Worm (Caenorhabditis elegans): ENCODE measurements around the gene F53E4.2.
"Not testable (repeated sequence)": the region's sequence is repeated elsewhere in the genome, so short reads cannot be mapped to it uniquely, and the experiment has no call there.

F53E4.2 gene

DNA sequence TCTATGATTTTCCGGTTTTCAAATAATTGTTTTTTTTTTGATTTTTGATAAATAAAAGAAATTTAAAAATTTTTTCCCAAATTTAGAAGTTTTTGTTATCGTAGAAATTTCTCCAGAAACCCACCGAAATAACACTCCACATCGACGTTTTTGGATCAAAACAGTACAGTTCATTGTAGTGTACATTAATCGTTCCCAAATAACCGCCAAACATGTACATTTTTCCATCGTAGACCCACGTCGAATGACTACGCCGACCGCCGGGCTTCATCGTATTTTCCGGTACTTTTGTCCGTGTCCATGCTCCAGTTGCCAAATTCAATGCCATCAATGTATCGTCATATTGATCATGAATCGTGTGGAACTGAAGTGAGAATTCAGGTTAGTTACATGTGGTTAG lies at the start of gene F53E4.2:
F53E4.2 (plus strand) TSS at position 301 of the 400 bp plus-strand sequence.
- no peak for TF ChIP-seq him-1 (tag; optimal IDR thresholded peaks at IDR 0.05)

DNA sequence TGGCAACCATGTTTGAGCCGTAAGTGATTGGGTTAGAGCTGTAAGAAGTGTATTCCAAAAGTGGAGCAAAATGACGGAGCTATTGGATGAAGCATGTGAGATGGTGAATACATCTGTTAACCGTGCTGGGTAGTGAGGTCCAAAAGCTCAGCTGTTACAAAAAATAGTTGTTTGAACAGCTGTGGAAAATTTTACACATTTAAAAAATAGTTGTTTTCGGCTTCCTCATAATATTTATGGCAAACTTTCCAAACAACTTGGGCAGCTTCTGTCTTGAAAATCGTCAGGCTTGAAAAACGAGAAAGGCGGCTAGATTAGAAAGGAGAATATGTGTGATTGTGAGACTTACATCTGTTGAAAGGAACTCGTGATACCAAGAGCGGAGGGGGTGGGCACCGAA lies 49.2 kb upstream of the F53E4.2 start, which contains the start of gene fbxa-154:
fbxa-154 (minus strand) TSS at position 101 of the 400 bp plus-strand sequence.
- TF ChIP-seq him-1 (tag; optimal IDR thresholded peaks at IDR 0.05) = no peak
- TF ChIP-seq dao-5 (tag; optimal IDR thresholded peaks at IDR 0.05) = no peak
- TF ChIP-seq W03F9.2 (tag; optimal IDR thresholded peaks at IDR 0.05) = no peak

DNA sequence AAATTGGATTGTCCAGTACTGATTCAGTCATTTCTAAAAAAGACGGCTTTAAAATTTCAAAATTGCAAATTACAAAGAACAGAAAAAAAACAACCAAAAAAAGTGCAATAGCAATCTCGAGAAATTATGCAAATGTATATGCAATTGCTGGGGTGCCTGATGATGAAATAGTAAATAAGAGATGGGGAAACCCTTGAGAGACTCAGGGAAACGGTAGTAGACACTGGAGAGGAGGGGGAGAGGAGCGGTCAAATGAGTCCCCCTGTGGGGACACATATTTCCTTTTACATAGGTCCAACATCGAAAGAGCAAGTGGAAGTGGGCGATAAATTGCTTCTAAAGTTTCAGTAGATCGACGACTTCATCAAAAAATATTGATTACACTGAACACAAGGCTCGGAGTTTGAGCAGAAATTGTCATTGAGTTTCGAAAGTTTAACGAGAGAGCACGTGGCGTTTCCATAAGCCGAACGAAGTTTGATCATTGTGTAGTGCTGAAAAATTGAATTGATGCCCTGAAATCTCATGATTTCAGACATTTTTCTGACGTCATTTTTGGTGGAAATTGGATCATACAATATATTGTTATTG lies 43.8 kb upstream of the F53E4.2 start, which contains the start of the genes fbxa-153 and str-12:
fbxa-153 (minus strand) TSS at position 35 of the 591 bp plus-strand sequence.
str-12 (plus strand) TSS at position 541 of the 591 bp plus-strand sequence.
- no peak for TF ChIP-seq dao-5 (tag; optimal IDR thresholded peaks at IDR 0.05)
- no peak for TF ChIP-seq W03F9.2 (tag; optimal IDR thresholded peaks at IDR 0.05)
- no peak for TF ChIP-seq him-1 (tag; optimal IDR thresholded peaks at IDR 0.05)

DNA sequence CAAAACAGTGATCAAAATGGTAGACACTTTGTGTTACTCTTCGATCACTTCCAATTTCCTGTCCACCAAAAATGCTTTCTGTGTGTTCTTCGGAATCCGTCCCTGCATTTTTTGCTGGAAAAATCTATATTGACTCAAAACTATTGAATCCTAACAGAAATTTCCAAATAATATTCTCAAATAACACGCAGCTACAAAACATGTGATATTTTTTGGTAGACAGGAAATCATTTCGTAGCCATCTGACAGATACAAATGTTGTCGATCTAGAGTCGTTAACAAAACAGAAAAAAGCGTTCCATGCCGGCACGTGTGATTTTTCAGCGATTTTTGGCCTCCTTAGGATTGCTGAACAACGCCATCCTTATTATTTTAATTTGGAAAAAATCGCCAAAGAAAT lies 41.3 kb upstream of the F53E4.2 start, which contains the start of gene str-263:
str-263 (plus strand) TSS at position 301 of the 400 bp plus-strand sequence.
- TF ChIP-seq dao-5 (tag; optimal IDR thresholded peaks at IDR 0.05) (no peak), W03F9.2 (tag; optimal IDR thresholded peaks at IDR 0.05) (no peak), him-1 (tag; optimal IDR thresholded peaks at IDR 0.05) (no peak)

DNA sequence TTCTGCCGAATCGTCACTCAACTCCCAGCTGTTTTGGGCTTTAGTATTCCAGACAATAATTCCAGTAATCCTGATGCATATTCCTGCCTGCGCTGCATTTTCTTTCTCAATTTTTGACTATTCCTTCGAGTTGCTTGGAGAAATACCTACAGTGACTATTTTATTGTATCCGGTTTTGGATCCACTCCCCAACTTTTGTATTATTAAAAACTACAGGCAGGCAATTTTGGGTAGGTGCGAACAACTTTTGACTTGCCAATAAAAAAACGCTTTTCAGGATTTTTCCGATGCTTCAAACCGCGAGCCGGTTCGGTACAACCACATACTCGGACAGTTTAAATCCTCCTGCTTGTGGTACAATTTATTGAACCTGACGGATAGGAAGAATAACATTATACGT lies 39.7 kb upstream of the F53E4.2 start:
- TF ChIP-seq dao-5 (tag; optimal IDR thresholded peaks at IDR 0.05) (no peak), W03F9.2 (tag; optimal IDR thresholded peaks at IDR 0.05) (no peak), him-1 (tag; optimal IDR thresholded peaks at IDR 0.05) (no peak)

DNA sequence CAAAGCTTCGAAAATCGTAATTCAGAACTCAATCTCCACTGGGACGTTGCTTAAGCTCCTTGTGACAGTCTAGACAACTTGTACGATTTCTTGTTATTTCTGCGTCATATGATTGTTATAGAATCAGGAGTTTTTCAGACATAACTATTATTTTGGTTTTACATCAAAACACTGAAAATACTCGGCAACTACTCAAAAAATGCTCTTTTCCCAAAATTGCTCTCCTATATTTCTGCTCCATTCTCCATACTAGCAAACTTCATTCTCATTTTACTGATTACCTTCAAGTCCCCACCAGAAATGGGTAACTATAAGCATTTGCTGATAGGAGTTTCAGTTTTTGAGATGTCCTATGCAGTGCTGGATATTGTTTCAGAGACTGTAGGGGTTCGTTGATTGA lies 32.7 kb upstream of the F53E4.2 start, which contains the start of gene C55A1.1:
C55A1.1 (plus strand) TSS at position 301 of the 400 bp plus-strand sequence.
- TF ChIP-seq him-1 (tag; optimal IDR thresholded peaks at IDR 0.05) (no peak), dao-5 (tag; optimal IDR thresholded peaks at IDR 0.05) (no peak), W03F9.2 (tag; optimal IDR thresholded peaks at IDR 0.05) (no peak)

DNA sequence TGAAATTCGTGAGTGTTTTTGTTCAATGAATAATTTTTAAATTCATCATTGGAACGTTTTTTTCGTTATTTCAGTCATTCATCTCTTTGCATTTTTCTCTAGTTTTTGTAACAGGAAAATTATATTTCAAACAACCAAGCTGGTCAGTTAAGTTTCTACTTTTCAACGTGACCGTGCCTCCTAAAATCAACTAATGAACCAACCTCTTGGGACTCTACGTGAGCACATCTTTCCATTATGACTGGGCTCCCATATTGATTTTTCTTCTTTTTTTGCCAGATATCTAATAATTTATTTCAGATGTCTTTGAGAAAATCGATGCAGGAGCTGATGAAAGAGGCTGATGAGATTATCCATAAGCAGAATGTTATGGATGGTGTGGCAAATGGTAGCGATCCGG lies 28.7 kb upstream of the F53E4.2 start, which contains the start of gene C55A1.11:
C55A1.11 (plus strand) TSS at position 301 of the 400 bp plus-strand sequence.
- TF ChIP-seq him-1 (tag; optimal IDR thresholded peaks at IDR 0.05) (no peak), dao-5 (tag; optimal IDR thresholded peaks at IDR 0.05) (no peak), W03F9.2 (tag; optimal IDR thresholded peaks at IDR 0.05) (no peak)

DNA sequence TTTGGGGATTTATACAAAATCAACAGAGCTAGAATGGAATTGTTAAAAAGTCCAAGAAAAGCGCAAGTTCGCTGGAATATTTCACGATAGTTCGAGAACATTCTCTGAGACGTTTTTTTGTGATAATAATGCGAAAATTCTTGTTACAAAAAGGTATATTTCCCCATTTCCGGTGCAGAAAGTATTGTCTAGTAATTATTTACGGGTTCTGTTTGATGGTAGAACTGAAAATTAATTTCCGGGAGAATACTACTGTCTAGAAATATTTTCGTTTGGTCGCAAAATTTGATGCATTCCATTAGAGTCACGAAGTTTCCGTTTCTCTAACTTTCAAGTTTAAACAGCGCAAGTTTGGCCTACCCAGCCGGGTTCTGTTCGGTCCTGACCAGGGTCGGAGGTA lies 24.7 kb upstream of the F53E4.2 start, which contains the start of gene str-248:
str-248 (minus strand) TSS at position 101 of the 400 bp plus-strand sequence.
- TF ChIP-seq W03F9.2 (tag; optimal IDR thresholded peaks at IDR 0.05) (no peak), dao-5 (tag; optimal IDR thresholded peaks at IDR 0.05) (no peak), him-1 (tag; optimal IDR thresholded peaks at IDR 0.05) (no peak)

DNA sequence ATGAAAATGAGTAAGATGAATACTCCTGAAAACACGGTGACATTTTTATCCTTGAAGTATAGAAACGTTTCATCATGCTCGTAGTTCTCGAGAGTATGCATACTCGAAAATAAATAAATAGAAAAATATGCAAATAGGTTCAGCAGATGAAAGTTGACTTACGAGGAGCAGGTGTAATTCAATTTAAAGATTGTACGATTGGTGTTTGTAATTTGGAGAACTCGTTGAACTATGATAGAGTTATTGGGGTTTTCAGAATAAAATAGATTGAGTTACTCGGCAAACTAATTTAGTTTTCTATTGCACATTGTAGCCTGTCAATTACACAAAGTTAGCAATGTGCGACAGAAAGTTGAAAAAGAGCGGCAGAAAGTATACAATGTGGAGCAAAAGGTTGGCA lies 15.4 kb upstream of the F53E4.2 start, which contains the start of gene srz-44:
srz-44 (minus strand) TSS at position 101 of the 400 bp plus-strand sequence.
- TF ChIP-seq W03F9.2 (tag; optimal IDR thresholded peaks at IDR 0.05) (no peak), dao-5 (tag; optimal IDR thresholded peaks at IDR 0.05) (no peak), him-1 (tag; optimal IDR thresholded peaks at IDR 0.05) (no peak)

DNA sequence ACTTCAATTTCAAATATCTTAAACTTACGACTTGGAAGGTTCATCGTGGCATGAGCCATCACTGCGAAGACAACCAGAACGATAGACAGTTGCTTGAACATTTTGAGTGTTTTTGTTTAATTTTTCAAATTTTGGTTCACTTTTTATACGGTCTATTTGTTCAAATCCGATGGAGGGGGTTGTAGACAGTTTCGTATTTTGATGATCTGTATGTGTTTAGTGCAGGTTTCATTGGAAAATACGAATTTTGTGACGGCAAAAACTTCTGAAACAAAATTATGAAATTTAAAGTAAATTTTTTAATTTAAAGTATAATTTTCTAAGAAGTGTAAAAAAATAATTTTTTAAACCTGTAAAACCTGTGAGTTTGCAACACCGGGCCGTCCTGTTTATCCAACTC lies 11.0 kb upstream of the F53E4.2 start, which contains the start of gene C55A1.4:
C55A1.4 (minus strand) TSS at position 101 of the 400 bp plus-strand sequence.
- not testable (repeated sequence) for TF ChIP-seq dao-5, him-1, W03F9.2 (tag; optimal IDR thresholded peaks at IDR 0.05)

DNA sequence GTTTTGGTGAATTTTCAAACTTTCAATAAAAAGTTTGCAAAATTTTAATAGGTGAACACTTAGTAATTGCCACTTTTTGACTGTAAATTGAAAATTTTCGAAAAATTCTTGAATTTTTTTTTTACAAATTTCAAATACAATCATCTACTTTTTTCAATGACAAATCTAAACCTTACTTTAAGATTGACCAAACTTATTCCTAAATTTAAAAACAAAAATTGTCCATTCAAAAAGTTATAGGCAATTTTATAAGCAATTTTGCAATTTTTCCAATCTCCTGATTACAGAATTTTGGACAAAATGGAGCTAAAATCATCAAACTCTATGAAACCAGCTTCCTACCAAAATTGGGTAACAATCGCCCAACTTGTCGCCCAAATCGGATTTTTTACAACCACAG lies 9.6 kb upstream of the F53E4.2 start, which contains the start of gene str-23:
str-23 (plus strand) TSS at position 301 of the 400 bp plus-strand sequence.
- TF ChIP-seq W03F9.2 (tag; optimal IDR thresholded peaks at IDR 0.05) (no peak), him-1 (tag; optimal IDR thresholded peaks at IDR 0.05) (no peak), dao-5 (tag; optimal IDR thresholded peaks at IDR 0.05) (no peak)

DNA sequence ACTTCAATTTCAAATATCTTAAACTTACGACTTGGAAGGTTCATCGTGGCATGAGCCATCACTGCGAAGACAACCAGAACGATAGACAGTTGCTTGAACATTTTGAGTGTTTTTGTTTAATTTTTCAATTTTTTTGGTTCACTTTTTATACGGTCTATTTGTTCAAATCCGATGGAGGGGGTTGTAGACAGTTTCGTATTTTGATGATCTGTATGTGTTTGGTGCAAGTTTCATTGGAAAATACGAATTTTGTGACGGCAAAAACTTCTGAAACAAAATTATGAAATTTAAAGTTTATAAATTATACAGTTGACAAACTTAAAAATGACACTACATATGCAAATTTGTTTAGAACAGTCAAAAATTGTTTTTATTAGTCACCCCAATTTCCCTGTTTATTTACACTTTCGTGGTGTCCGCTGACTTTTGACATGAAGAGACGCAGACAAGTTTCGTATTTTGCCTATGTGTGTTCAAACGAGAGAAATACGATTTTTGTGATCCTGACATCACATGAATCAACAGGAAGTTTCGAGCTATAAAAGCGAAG lies 6.6 kb upstream of the F53E4.2 start, which contains the start of the genes C55A1.7 and C55A1.6:
C55A1.7 (minus strand) TSS at position 101 of the 550 bp plus-strand sequence.
C55A1.6 (plus strand) TSS at position 500 of the 550 bp plus-strand sequence.
- not testable (repeated sequence) for TF ChIP-seq dao-5, W03F9.2, him-1 (tag; optimal IDR thresholded peaks at IDR 0.05)

DNA sequence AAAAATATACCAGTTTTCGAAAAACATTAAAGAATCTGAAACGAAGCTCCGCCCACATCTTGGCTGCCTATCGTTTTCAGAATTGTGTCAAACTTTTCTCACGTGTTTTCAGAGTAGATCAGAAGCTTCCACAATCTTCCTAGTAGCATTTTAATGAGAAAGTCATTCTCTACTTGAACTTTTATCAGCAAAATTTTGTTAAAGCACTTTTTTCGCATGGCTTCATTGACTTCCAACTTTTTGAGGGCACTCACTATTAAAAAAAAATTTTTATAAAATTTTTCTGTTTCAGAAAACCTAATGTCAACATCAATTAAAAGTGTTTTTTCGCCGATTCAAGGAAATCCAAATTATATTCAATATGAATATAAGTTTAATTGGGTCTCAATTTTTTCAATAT lies 4.1 kb upstream of the F53E4.2 start, which contains the start of gene sru-42:
sru-42 (plus strand) TSS at position 301 of the 400 bp plus-strand sequence.
- TF ChIP-seq dao-5 (tag; optimal IDR thresholded peaks at IDR 0.05) (no peak), W03F9.2 (tag; optimal IDR thresholded peaks at IDR 0.05) (no peak), him-1 (tag; optimal IDR thresholded peaks at IDR 0.05) (no peak)

DNA sequence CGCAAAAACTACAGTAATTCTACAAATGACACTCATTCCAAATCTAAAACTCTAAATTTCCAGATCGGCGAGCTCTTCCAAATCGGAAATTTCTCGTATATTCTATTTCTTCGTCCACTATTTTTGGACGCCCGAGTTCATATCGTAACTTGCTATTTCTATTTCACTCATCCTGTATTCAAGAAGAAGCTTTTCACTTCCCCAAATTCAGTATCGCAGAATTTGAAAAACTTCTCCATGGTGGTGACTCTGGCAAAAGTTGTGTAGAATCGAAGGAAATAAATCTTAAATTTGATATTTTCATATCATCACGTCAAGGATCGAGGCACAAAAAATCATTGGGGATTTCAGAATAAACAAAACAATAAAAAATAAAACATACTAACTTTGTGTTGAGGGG lies 2.1 kb upstream of the F53E4.2 start:
- TF ChIP-seq dao-5 (tag; optimal IDR thresholded peaks at IDR 0.05) (no peak), him-1 (tag; optimal IDR thresholded peaks at IDR 0.05) (no peak), W03F9.2 (tag; optimal IDR thresholded peaks at IDR 0.05) (no peak)
